Worm (Caenorhabditis elegans): ENCODE measurements around the gene alp-1.

ce11 chrIV:8816029-8816428 lies 36.3 kb upstream of the alp-1 start, which contains the start of gene grsp-2:
- TF ChIP-seq blmp-1 (tag; optimal IDR thresholded peaks at IDR 0.05) = no peak
- TF ChIP-seq zip-8 (tag; optimal IDR thresholded peaks at IDR 0.05) = no peak
- TF ChIP-seq unc-39 (tag; optimal IDR thresholded peaks at IDR 0.05) = no peak
- no peak for TF ChIP-seq nhr-12 (tag; optimal IDR thresholded peaks at IDR 0.05)
- no peak for TF ChIP-seq pha-4 (tag; optimal IDR thresholded peaks at IDR 0.05)
- no peak for TF ChIP-seq hlh-1 (tag; optimal IDR thresholded peaks at IDR 0.05)
- no peak for TF ChIP-seq nhr-28 (tag; optimal IDR thresholded peaks at IDR 0.05)
- TF ChIP-seq elt-3 (tag; optimal IDR thresholded peaks at IDR 0.05) = no peak
- no peak for TF ChIP-seq ceh-43 (GFP tag; optimal IDR thresholded peaks at IDR 0.05)
- TF ChIP-seq unc-120 (tag; optimal IDR thresholded peaks at IDR 0.05; ENCODE audit: poor library complexity, severe bottlenecking) = no peak
- no peak for TF ChIP-seq mep-1 (tag; optimal IDR thresholded peaks at IDR 0.05)
- no peak for TF ChIP-seq mab-5 (tag; optimal IDR thresholded peaks at IDR 0.05)
- TF ChIP-seq unc-62 (GFP tag; optimal IDR thresholded peaks at IDR 0.05) = no peak
- TF ChIP-seq bed-3 (GFP tag; optimal IDR thresholded peaks at IDR 0.05) = no peak
